Fruit fly (Drosophila melanogaster): ENCODE measurements around the gene betaggt-I.

Gene betaggt-I

dm6 chr2L:4982098-4982646 lies 36.8 kb downstream of the betaggt-I start:
- TF ChIP-seq Ets65A (GFP tag) (peak; percentile 88), lov (optimal IDR thresholded peaks at IDR 0.05) (no peak), lov (GFP tag; IDR thresholded peaks at IDR 0.05) (0 out of 3 replicates have a peak, but pooled peaks have one; percentile 42), chif (GFP tag; optimal IDR thresholded peaks at IDR 0.05) (no peak), Atf3 (GFP tag; optimal IDR thresholded peaks at IDR 0.05) (no peak), CG6175 (GFP tag; IDR thresholded peaks at IDR 0.05) (no peak), onecut (GFP tag; IDR thresholded peaks at IDR 0.05) (peak; percentile 60), CG11398 (GFP tag; optimal IDR thresholded peaks at IDR 0.05) (no peak), salm (tag; optimal IDR thresholded peaks at IDR 0.05) (no peak), BtbVII (GFP tag; optimal IDR thresholded peaks at IDR 0.05) (no peak), Med (GFP tag) (peak; percentile 78), scrt (GFP tag; optimal IDR thresholded peaks at IDR 0.05) (peak; percentile 58), sens (GFP tag) (peak; percentile 61), eve (GFP tag; optimal IDR thresholded peaks at IDR 0.05) (no peak)

DNA sequence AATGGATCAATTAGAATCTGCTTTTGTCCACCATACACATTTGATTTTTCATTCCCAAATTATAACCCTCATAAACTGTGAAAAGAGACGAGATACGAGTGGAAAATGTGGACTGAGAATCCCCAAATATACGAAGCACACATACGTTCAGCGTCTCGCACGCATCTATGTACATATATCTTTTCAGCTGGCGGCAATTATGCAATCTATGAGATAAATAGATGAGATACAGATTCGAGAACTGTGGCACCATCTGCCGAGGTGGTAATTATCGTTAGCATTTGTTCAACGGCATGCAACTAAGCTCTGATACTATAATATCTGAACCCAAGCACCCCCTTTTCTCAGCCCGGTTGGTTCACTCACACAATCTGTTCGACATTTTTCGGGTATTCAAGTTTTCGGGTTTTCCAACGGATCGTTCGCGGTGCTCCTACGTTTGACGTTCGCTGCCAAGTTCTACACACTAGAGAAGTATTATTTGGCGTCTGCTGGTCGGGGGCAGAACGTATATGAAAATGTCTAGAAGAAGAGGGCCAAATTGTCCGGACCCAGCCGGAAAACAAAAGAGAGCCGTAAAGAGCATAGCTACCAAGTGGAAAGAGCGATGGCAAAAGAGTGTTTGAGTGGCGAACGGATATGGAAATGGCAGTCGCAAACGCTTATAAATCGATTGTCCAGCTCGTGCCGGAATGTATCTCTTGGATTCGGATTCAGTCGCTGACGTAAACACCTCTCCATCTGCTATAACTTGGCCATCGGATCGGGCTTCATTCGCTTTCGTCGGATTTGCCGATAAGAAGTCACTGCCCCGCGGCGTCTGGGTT lies 49.8 kb downstream of the betaggt-I start:
- TF ChIP-seq HLH4C (GFP tag; IDR thresholded peaks at IDR 0.05; ENCODE audit: partially characterized antibody) (no peak), Hr39 (optimal IDR thresholded peaks at IDR 0.05) (no peak), jigr1 (GFP tag; IDR thresholded peaks at IDR 0.05) (no peak), Med (GFP tag) (peak; percentile 73), Chrac-16 (GFP tag; optimal IDR thresholded peaks at IDR 0.05) (no peak), CG31365 (tag; optimal IDR thresholded peaks at IDR 0.05) (no peak), ranshi (GFP tag; IDR thresholded peaks at IDR 0.05) (no peak), CG3995 (GFP tag; optimal IDR thresholded peaks at IDR 0.05) (no peak), CG12769 (tag; optimal IDR thresholded peaks at IDR 0.05) (peak; percentile 66), NC2α (GFP tag; optimal IDR thresholded peaks at IDR 0.05) (no peak), sens (GFP tag) (peak; percentile 50), grau (tag; optimal IDR thresholded peaks at IDR 0.05) (no peak), Dip3 (GFP tag; optimal IDR thresholded peaks at IDR 0.05) (no peak), CG17385 (GFP tag; optimal IDR thresholded peaks at IDR 0.05) (peak; percentile 34), sd (tag; optimal IDR thresholded peaks at IDR 0.05) (peak; percentile 86), Trl (optimal IDR thresholded peaks at IDR 0.05) (peak; percentile 52 to 77), Trl (GFP tag; optimal IDR thresholded peaks at IDR 0.05) (no peak), wor (GFP tag; IDR thresholded peaks at IDR 0.05) (no peak), Deaf1 (tag; optimal IDR thresholded peaks at IDR 0.05) (peak; percentile 71), CG6791 (GFP tag; IDR thresholded peaks at IDR 0.05; ENCODE audit: partially characterized antibody) (no peak), Scr (GFP tag; IDR thresholded peaks at IDR 0.05; ENCODE audit: partially characterized antibody) (peak; percentile 22; the same call in 1 of the 2 replicates), CG32532 (GFP tag; IDR thresholded peaks at IDR 0.05) (peak; percentile 11; the same call in 1 of the 2 replicates), Atf6 (GFP tag; IDR thresholded peaks at IDR 0.05) (no peak), sens-2 (GFP tag; IDR thresholded peaks at IDR 0.05) (no peak), nau (GFP tag; optimal IDR thresholded peaks at IDR 0.05) (no peak), ems (GFP tag; optimal IDR thresholded peaks at IDR 0.05) (no peak), lmd (GFP tag; IDR thresholded peaks at IDR 0.05) (no peak), Pdp1 (GFP tag; optimal IDR thresholded peaks at IDR 0.05) (peak in 1 of 2 experiments; percentile 95), CG8765 (GFP tag; IDR thresholded peaks at IDR 0.05) (no peak), CG30403 (GFP tag; optimal IDR thresholded peaks at IDR 0.05) (no peak), CG3163 (GFP tag; optimal IDR thresholded peaks at IDR 0.05) (peak; percentile 93), CG15479 (GFP tag; optimal IDR thresholded peaks at IDR 0.05) (peak; percentile 35), sqz (GFP tag; optimal IDR thresholded peaks at IDR 0.05) (no peak), odd (GFP tag; optimal IDR thresholded peaks at IDR 0.05) (no peak), Hr3 (GFP tag; optimal IDR thresholded peaks at IDR 0.05) (no peak), CG33213 (GFP tag; optimal IDR thresholded peaks at IDR 0.05) (no peak), CG10543 (GFP tag; optimal IDR thresholded peaks at IDR 0.05) (peak; percentile 33), CG13296 (GFP tag; optimal IDR thresholded peaks at IDR 0.05) (peak; percentile 11)

Measured in whole organism, embryonic.